Fruit fly (Drosophila melanogaster): ENCODE measurements around the gene Rhau.

The Rhau gene

dm6 chr2L:20758847-20759465, 1.2 kb upstream of the Rhau start (continued):
- TF ChIP-seq Mad (GFP tag; optimal IDR thresholded peaks at IDR 0.05) (peak; percentile 56), CG10209 (GFP tag; optimal IDR thresholded peaks at IDR 0.05) (peak; percentile 62), kni (GFP tag; optimal IDR thresholded peaks at IDR 0.05) (no peak), CG17612 (GFP tag; IDR thresholded peaks at IDR 0.05) (no peak), toy (GFP tag; IDR thresholded peaks at IDR 0.05) (peak; percentile 70), YL-1 (GFP tag; optimal IDR thresholded peaks at IDR 0.05) (no peak), Fer2 (tag; optimal IDR thresholded peaks at IDR 0.05) (peak; percentile 36), row (GFP tag; IDR thresholded peaks at IDR 0.05) (peak; percentile 80), knrl (GFP tag; IDR thresholded peaks at IDR 0.05; ENCODE audit: partially characterized antibody) (no peak), CG7372 (GFP tag; IDR thresholded peaks at IDR 0.05) (peak; percentile 75), lab (GFP tag; optimal IDR thresholded peaks at IDR 0.05) (peak; percentile 84), CG7556 (GFP tag; optimal IDR thresholded peaks at IDR 0.05) (peak; percentile 45), B-H1 (GFP tag; IDR thresholded peaks at IDR 0.05) (peak; percentile 15; the same call in 1 of the 3 replicates), Mes4 (GFP tag; optimal IDR thresholded peaks at IDR 0.05) (peak; percentile 0), cg (GFP tag; optimal IDR thresholded peaks at IDR 0.05) (no peak), bab2 (GFP tag; optimal IDR thresholded peaks at IDR 0.05) (peak; percentile 35), ci (GFP tag; IDR thresholded peaks at IDR 0.05) (no peak; the same call in 2 of the 3 replicates), CG16779 (GFP tag; IDR thresholded peaks at IDR 0.05) (peak; percentile 62), CG31365 (tag; optimal IDR thresholded peaks at IDR 0.05) (peak; percentile 15), PHDP (tag; optimal IDR thresholded peaks at IDR 0.05) (peak; percentile 63), NK7.1 (GFP tag; optimal IDR thresholded peaks at IDR 0.05) (peak; percentile 49), NfI (GFP tag; optimal IDR thresholded peaks at IDR 0.05) (peak; percentile 67), Trl (optimal IDR thresholded peaks at IDR 0.05) (no peak), Trl (GFP tag; optimal IDR thresholded peaks at IDR 0.05) (peak; percentile 53), CG8388 (GFP tag; optimal IDR thresholded peaks at IDR 0.05) (peak; percentile 44), tx (GFP tag; optimal IDR thresholded peaks at IDR 0.05) (peak; percentile 30), ash1 (GFP tag; optimal IDR thresholded peaks at IDR 0.05) (no peak), CG32772 (GFP tag; IDR thresholded peaks at IDR 0.05) (peak; percentile 64), CG13296 (GFP tag; optimal IDR thresholded peaks at IDR 0.05) (peak; percentile 78), psq (GFP tag; optimal IDR thresholded peaks at IDR 0.05) (no peak), CG3407 (GFP tag; optimal IDR thresholded peaks at IDR 0.05) (peak; percentile 22), CG6683 (GFP tag; optimal IDR thresholded peaks at IDR 0.05) (peak; percentile 37), CG17186 (GFP tag; optimal IDR thresholded peaks at IDR 0.05) (no peak), mam (GFP tag; optimal IDR thresholded peaks at IDR 0.05) (peak; percentile 70), C15 (GFP tag; IDR thresholded peaks at IDR 0.05) (peak; percentile 62; the same call in 2 of the 3 replicates), CG7987 (GFP tag; optimal IDR thresholded peaks at IDR 0.05) (peak; percentile 19), CG9797 (GFP tag; optimal IDR thresholded peaks at IDR 0.05) (no peak), ara (GFP tag; IDR thresholded peaks at IDR 0.05) (0 out of 2 replicates have a peak, but pooled peaks have one; percentile 22), zen (tag; optimal IDR thresholded peaks at IDR 0.05) (peak; percentile 50), chinmo (GFP tag; IDR thresholded peaks at IDR 0.05; ENCODE audit: partially characterized antibody) (no peak), CG6175 (GFP tag; IDR thresholded peaks at IDR 0.05) (peak; percentile 70; the same call in 2 of the 3 replicates), CG13894 (tag; optimal IDR thresholded peaks at IDR 0.05) (peak; percentile 71), gcm (GFP tag; optimal IDR thresholded peaks at IDR 0.05) (no peak), CG33557 (GFP tag; optimal IDR thresholded peaks at IDR 0.05) (no peak), fd102C (GFP tag; optimal IDR thresholded peaks at IDR 0.05) (no peak), Hmx (GFP tag; optimal IDR thresholded peaks at IDR 0.05) (no peak), CG14710 (tag; optimal IDR thresholded peaks at IDR 0.05) (peak; percentile 29), CG18262 (tag; optimal IDR thresholded peaks at IDR 0.05) (peak; percentile 68), zfh1 (GFP tag; IDR thresholded peaks at IDR 0.05) (peak; percentile 62; the same call in 2 of the 3 replicates), trem (tag; optimal IDR thresholded peaks at IDR 0.05) (peak; percentile 66)

All from whole organism, embryonic.